Worm (Caenorhabditis elegans): ENCODE data around the gene C44C10.7.

DNA sequence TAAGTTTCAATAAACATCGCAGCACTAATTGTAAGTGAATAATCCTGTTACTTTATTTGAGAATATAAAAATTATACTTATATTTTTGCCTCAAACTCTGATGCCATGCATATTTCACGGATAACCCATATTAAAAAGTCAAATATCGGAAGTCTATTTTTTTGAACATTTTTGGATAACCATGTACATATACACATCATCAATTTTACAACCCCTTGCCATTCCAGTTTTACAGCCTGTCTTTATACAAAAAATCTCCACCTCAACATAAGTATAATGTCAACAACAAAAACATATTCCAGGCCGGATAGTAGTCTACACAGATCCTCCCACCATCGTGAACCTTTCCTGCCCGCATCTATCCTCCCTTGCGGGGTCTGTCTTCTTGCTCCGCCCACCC is 3.8 kb downstream of the C44C10.7 start, which contains the start of gene hnd-1:
- TF ChIP-seq him-1 (tag; optimal IDR thresholded peaks at IDR 0.05) (no peak), dao-5 (tag; optimal IDR thresholded peaks at IDR 0.05) (no peak)
